Worm (Caenorhabditis elegans): Measurements from ENCODE around the gene srd-70.

ce11 chrV:20476981-20477380, 23.1 kb downstream of the srd-70 start:
- TF ChIP-seq him-1 (tag; optimal IDR thresholded peaks at IDR 0.05) (no peak), dox-1 (GFP tag; IDR thresholded peaks at IDR 0.05) (no peak), aptf-3 (GFP tag; IDR thresholded peaks at IDR 0.05) (no peak), nfya-1 (tag; optimal IDR thresholded peaks at IDR 0.05; ENCODE audit: borderline replicate concordance, insufficient read depth) (no peak), F49E8.2 (tag; optimal IDR thresholded peaks at IDR 0.05; ENCODE audit: insufficient read depth) (no peak), ceh-100 (GFP tag; IDR thresholded peaks at IDR 0.05) (no peak), mcd-1 (GFP tag; IDR thresholded peaks at IDR 0.05) (no peak), lir-1 (GFP tag; conservative IDR thresholded peaks at IDR 0.05) (no peak), egrh-3 (GFP tag; IDR thresholded peaks at IDR 0.05) (no peak), dpl-1 (GFP tag; optimal IDR thresholded peaks at IDR 0.05) (no peak), sptf-2 (GFP tag; optimal IDR thresholded peaks at IDR 0.05) (no peak)

Data from whole organism, young adult.